Fruit fly (Drosophila melanogaster): ENCODE data around the gene Cpr67Fa2.

dm6 chr3L:10849620-10850302 is 41.8 kb upstream of the Cpr67Fa2 start:
- TF ChIP-seq esn (GFP tag; optimal IDR thresholded peaks at IDR 0.05) (no peak), CG31627 (GFP tag; optimal IDR thresholded peaks at IDR 0.05) (no peak), Hr39 (GFP tag; optimal IDR thresholded peaks at IDR 0.05) (no peak), spab (GFP tag; optimal IDR thresholded peaks at IDR 0.05) (no peak), CG34406 (GFP tag; optimal IDR thresholded peaks at IDR 0.05) (no peak)

Data from whole organism, prepupa.